Worm (Caenorhabditis elegans) whole organism, mixed stage, embryonic: ENCODE measurements around the gene scl-2.

Experiments used
- ceh-39 ChIP-seq: fragments of 150-350 bp; optimal IDR thresholded peaks from 2 replicates; lab custom pipeline; 2014; ENCODE audit warnings: missing biosample characterization, missing genetic modification characterization
- ceh-83 ChIP-seq: fragments of 200-800 bp; sonication (Bioruptor generic); optimal IDR thresholded peaks from 2 replicates; lab custom pipeline; 2018; ENCODE audit warnings: mild to moderate bottlenecking, missing genetic modification characterization, missing compliant biosample characterization
- lin-13 ChIP-seq: fragments of 150-350 bp; optimal IDR thresholded peaks from 2 replicates; lab custom pipeline; 2014; ENCODE audit warnings: missing biosample characterization, missing genetic modification characterization
- mep-1 ChIP-seq: fragments of 150-350 bp; optimal IDR thresholded peaks from 2 replicates; lab custom pipeline; 2017; ENCODE audit warnings: missing biosample characterization, missing genetic modification reagents, missing genetic modification characterization, inconsistent platforms
- nhr-28 ChIP-seq: fragments of 150-350 bp; optimal IDR thresholded peaks from 2 replicates; lab custom pipeline; 2014; ENCODE audit warnings: missing biosample characterization, missing genetic modification characterization
- pha-4 ChIP-seq: fragments of 150-350 bp; optimal IDR thresholded peaks from 2 replicates; lab custom pipeline; 2018; ENCODE audit warnings: missing biosample characterization, missing genetic modification reagents, missing genetic modification characterization
- unc-39 ChIP-seq: fragments of 150-350 bp; optimal IDR thresholded peaks from 2 replicates; lab custom pipeline; 2014; ENCODE audit warnings: missing biosample characterization, missing genetic modification characterization
- unc-62 ChIP-seq: fragments of 150-350 bp; optimal IDR thresholded peaks from 2 replicates; lab custom pipeline; 2014; ENCODE audit warnings: missing biosample characterization, missing genetic modification reagents, missing genetic modification characterization

- TF ChIP-seq unc-39 (tag; lab: Kevin White, UChicago): no peak
- no peak for TF ChIP-seq ceh-83 (GFP tag; lab: Kevin White, UChicago)
- no peak for TF ChIP-seq mep-1
- no peak for TF ChIP-seq pha-4 (tag; lab: Kevin White, UChicago)
- no peak for TF ChIP-seq unc-62 (GFP tag; lab: Kevin White, UChicago)
- TF ChIP-seq lin-13: no peak
- no peak for TF ChIP-seq nhr-28
- no peak for TF ChIP-seq ceh-39 (tag; lab: Kevin White, UChicago)
Measured at ce11 chrIV:13059284-13059683, 1.8 kb downstream of the scl-2 start, which contains the start of gene scl-3.
